Worm (Caenorhabditis elegans) whole organism, mixed stage, embryonic: ENCODE data around the gene dhs-5.

Source experiments
- blmp-1 ChIP-seq: fragments of 150-350 bp; optimal IDR thresholded peaks from 2 replicates; lab custom pipeline; 2014; ENCODE audit warnings: missing biosample characterization, missing genetic modification characterization
- mep-1 ChIP-seq: fragments of 150-350 bp; optimal IDR thresholded peaks from 2 replicates; lab custom pipeline; 2017; ENCODE audit warnings: missing biosample characterization, missing genetic modification reagents, missing genetic modification characterization, inconsistent platforms
- pha-4 ChIP-seq: fragments of 150-350 bp; optimal IDR thresholded peaks from 2 replicates; lab custom pipeline; 2018; ENCODE audit warnings: missing biosample characterization, missing genetic modification reagents, missing genetic modification characterization

DNA sequence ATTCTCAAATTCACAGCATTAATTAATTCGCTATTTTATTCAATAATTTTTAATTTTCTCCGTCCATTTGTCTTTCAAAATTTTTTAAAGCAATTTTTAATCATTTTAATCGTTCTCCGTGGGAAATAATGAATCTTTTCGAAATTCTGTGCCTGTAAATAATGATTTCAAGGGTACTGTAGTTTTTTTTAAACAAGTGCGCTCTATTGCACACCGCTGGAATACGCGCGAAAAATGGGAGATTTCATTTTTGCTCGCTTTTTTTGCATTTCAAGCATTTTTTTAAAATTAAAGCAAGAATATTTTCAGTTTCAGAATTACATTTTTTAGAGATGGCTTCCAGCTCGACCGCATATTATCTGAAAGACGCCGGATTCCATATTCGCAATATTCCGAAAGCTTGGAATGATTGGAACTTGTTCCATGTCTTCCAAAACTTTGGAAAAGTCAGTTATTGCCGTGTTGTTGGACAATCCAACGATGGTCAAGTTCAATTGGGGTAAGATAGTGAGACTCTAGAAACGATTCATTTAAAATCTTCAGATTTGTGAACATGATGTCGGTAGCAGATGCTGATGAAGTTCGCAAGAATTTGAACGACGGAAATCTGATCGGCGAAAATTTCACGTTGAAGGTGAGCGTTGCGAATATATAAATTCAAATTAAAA, 32.6 kb upstream of the dhs-5 start, which contains the start of gene tofu-6:
- TF ChIP-seq mep-1 (tag; lab: Kevin White, UChicago) (no peak), blmp-1 (tag; lab: Kevin White, UChicago) (no peak), pha-4 (tag; lab: Kevin White, UChicago) (no peak)
